Worm (Caenorhabditis elegans) whole organism, young adult: Measurements from ENCODE around the gene polq-1.

Experiments
- F10E7.11 ChIP-seq: sonication (generic microtip); optimal IDR thresholded peaks from 2 replicates; lab custom pipeline; 2017; ENCODE audit warnings: mild to moderate bottlenecking, missing genetic modification characterization, moderate library complexity, missing compliant biosample characterization
- attf-6 ChIP-seq: fragments of 200-800 bp; sonication (Bioruptor generic); IDR thresholded peaks from 2 replicates; pipeline ENCODE4 v1.3.6; 2022; ENCODE audit warnings: missing genetic modification reagents, missing genetic modification characterization, missing compliant biosample characterization
- lin-35 ChIP-seq, 3 experiments: fragments of 150-350 bp in 2 of 3; sonication (generic microtip) in 1 of 3; optimal IDR thresholded peaks; 2 replicates each; lab custom pipeline; 2014 to 2018; ENCODE audit warnings: missing biosample characterization in 3 of 3, missing genetic modification characterization in 3 of 3, missing genetic modification reagents in 3 of 3
- madf-8 ChIP-seq: fragments of 200-800 bp; sonication (Bioruptor generic); conservative IDR thresholded peaks from 2 replicates; pipeline ENCODE4 v1.3.6; 2022; ENCODE audit warnings: missing genetic modification reagents, missing genetic modification characterization, missing compliant biosample characterization

DNA sequence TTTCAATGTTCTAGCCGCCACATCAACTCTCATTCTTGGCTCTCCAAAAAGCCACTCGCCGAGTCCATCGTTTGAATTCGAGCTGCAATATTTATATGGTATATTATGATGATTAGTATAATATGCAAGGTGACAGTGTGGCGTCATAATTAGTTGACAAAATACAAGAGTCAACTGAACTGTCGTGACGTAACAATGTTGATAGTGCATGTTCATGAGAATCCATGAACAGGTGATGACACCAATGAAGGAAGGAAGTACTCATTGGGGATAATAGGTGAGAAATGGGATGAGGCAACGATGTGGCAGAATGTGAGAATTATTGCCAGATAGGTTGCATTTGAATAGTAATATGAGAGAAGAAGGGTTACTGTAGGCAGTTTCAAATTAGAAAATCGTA, 8.0 kb downstream of the polq-1 start:
- TF ChIP-seq lin-35 (GFP tag; optimal IDR thresholded peaks at IDR 0.05; lab: Kevin White, UChicago) (no peak), madf-8 (GFP tag; lab: Robert Waterston, UW) (no peak), attf-6 (no peak), F10E7.11 (no peak)
